Fruit fly (Drosophila melanogaster): ENCODE results near the gene SmD2.

dm6 chr3R:6351696-6352378, 6.1 kb upstream of the SmD2 start:
- TF ChIP-seq fru (GFP tag; optimal IDR thresholded peaks at IDR 0.05) (no peak), psq (GFP tag; optimal IDR thresholded peaks at IDR 0.05) (no peak), brk (GFP tag; optimal IDR thresholded peaks at IDR 0.05) (no peak), dmrt93B (GFP tag; optimal IDR thresholded peaks at IDR 0.05) (no peak), CrebA (GFP tag; optimal IDR thresholded peaks at IDR 0.05; ENCODE audit: borderline replicate concordance) (no peak), usp (GFP tag; optimal IDR thresholded peaks at IDR 0.05) (no peak), Dif (GFP tag; optimal IDR thresholded peaks at IDR 0.05; ENCODE audit: partially characterized antibody) (no peak), br (GFP tag; optimal IDR thresholded peaks at IDR 0.05) (no peak), sv (GFP tag; optimal IDR thresholded peaks at IDR 0.05) (no peak)

Measured in whole organism, wandering third instar larva.